Worm (Caenorhabditis elegans) whole organism, young adult: Measurements from ENCODE around the gene ant-1.3.

Experiments
- dpl-1 ChIP-seq: fragments of 150-350 bp; optimal IDR thresholded peaks from 2 replicates; lab custom pipeline; 2014; ENCODE audit warnings: missing biosample characterization, missing genetic modification reagents, missing genetic modification characterization
- lsl-1 ChIP-seq: fragments of 200-800 bp; sonication (Bioruptor generic); optimal IDR thresholded peaks from 2 replicates; lab custom pipeline; 2018; ENCODE audit warnings: mild to moderate bottlenecking, missing genetic modification characterization, moderate library complexity, missing compliant biosample characterization
- madf-8 ChIP-seq: fragments of 200-800 bp; sonication (Bioruptor generic); conservative IDR thresholded peaks from 2 replicates; pipeline ENCODE4 v1.3.6; 2022; ENCODE audit warnings: missing genetic modification reagents, missing genetic modification characterization, missing compliant biosample characterization
- rec-8 ChIP-seq, 2 experiments: sonication (generic microtip); optimal IDR thresholded peaks; 2 replicates each; lab custom pipeline; 2016; ENCODE audit warnings: mild to moderate bottlenecking in 2 of 2, missing genetic modification characterization in 2 of 2, missing genetic modification reagents in 2 of 2, missing genotype in 2 of 2, missing biosample characterization in 1 of 2, missing compliant biosample characterization in 1 of 2, moderate library complexity in 1 of 2
- snpc-4 ChIP-seq, 5 experiments: fragments of 150-350 bp in 1 of 5; sonication (generic microtip) in 4 of 5; optimal IDR thresholded peaks; 2 replicates each; lab custom pipeline; 2014 to 2018; ENCODE audit warnings: missing genetic modification characterization in 5 of 5, missing biosample characterization in 3 of 5, antibody characterized with exemption in 2 of 5, mild to moderate bottlenecking in 2 of 5, missing compliant biosample characterization in 2 of 5, missing genotype in 2 of 5, moderate library complexity in 2 of 5, missing genetic modification reagents in 1 of 5

ce11 chrIV:9706704-9707197, 2.4 kb downstream of the ant-1.3 start, which contains the start of the genes dcaf-1 and dph-3:
- TF ChIP-seq lsl-1 (GFP tag; lab: Kevin White, UChicago), result peak; percentile 73
- no peak for TF ChIP-seq dpl-1
- TF ChIP-seq rec-8 (tag; optimal IDR thresholded peaks at IDR 0.05; lab: Kevin White, UChicago), result no peak
- TF ChIP-seq madf-8 (GFP tag; lab: Robert Waterston, UW), result no peak
- no peak for TF ChIP-seq snpc-4 (GFP tag; optimal IDR thresholded peaks at IDR 0.05; lab: Kevin White, UChicago)
- no peak for TF ChIP-seq snpc-4 (tag; optimal IDR thresholded peaks at IDR 0.05; lab: Kevin White, UChicago)
